Fruit fly (Drosophila melanogaster) whole organism, pupa: ENCODE measurements around the gene Ctr9.

Experiments
- CG12605 ChIP-seq: fragments of 200-800 bp; sonication (Bioruptor generic); IDR thresholded peaks from 2 replicates; pipeline ENCODE4 v1.3.6; 2022; ENCODE audit warnings: missing biosample characterization, missing genetic modification characterization
- CG14655 ChIP-seq: fragments of 200-800 bp; sonication (Bioruptor generic); optimal IDR thresholded peaks from 3 replicates; lab custom pipeline; 2017; ENCODE audit warnings: mild to moderate bottlenecking, missing biosample characterization, missing genetic modification reagents, missing genetic modification characterization
- CG15710 ChIP-seq: fragments of 200-800 bp; sonication (Bioruptor generic); optimal IDR thresholded peaks from 2 replicates; lab custom pipeline; 2018; ENCODE audit warnings: missing biosample characterization, mild to moderate bottlenecking, missing genetic modification characterization, moderate library complexity
- CG32121 ChIP-seq: fragments of 200-800 bp; sonication (Bioruptor generic); IDR thresholded peaks from 2 replicates; pipeline ENCODE4 v1.3.6; 2022; ENCODE audit warnings: missing biosample characterization, missing genetic modification characterization
- CG9948 ChIP-seq: fragments of 200-800 bp; sonication (Bioruptor generic); optimal IDR thresholded peaks from 2 replicates; lab custom pipeline; 2018; ENCODE audit warnings: missing biosample characterization, mild to moderate bottlenecking, missing genetic modification characterization, moderate library complexity
- EcR ChIP-seq: fragments of 200-800 bp; sonication (Bioruptor generic); optimal IDR thresholded peaks from 3 replicates; lab custom pipeline; 2019; ENCODE audit warnings: missing biosample characterization, missing genetic modification characterization, mild to moderate bottlenecking, moderate library complexity, missing genetic modification reagents
- Pif1B ChIP-seq: fragments of 200-800 bp; sonication (Bioruptor generic); optimal IDR thresholded peaks from 3 replicates; lab custom pipeline; 2016; ENCODE audit warnings: missing biosample characterization, missing genetic modification characterization
- Snoo ChIP-seq: fragments of 200-800 bp; sonication (Bioruptor generic); optimal IDR thresholded peaks from 3 replicates; lab custom pipeline; 2017; ENCODE audit warnings: missing biosample characterization, mild to moderate bottlenecking, missing genetic modification characterization, inconsistent platforms
- fd96Ca ChIP-seq: fragments of 200-800 bp; sonication (Bioruptor generic); IDR thresholded peaks from 3 replicates; pipeline ENCODE4 v1.3.6; 2022; ENCODE audit warnings: missing biosample characterization, missing genetic modification characterization
- gl ChIP-seq: fragments of 200-800 bp; sonication (Bioruptor generic); optimal IDR thresholded peaks from 2 replicates; lab custom pipeline; 2018; ENCODE audit warnings: missing biosample characterization, mild to moderate bottlenecking, missing genetic modification characterization
- rn ChIP-seq: fragments of 200-800 bp; sonication (Bioruptor generic); IDR thresholded peaks from 2 replicates; pipeline ENCODE4 v1.3.6; 2022; ENCODE audit warnings: missing biosample characterization, missing genetic modification characterization

DNA sequence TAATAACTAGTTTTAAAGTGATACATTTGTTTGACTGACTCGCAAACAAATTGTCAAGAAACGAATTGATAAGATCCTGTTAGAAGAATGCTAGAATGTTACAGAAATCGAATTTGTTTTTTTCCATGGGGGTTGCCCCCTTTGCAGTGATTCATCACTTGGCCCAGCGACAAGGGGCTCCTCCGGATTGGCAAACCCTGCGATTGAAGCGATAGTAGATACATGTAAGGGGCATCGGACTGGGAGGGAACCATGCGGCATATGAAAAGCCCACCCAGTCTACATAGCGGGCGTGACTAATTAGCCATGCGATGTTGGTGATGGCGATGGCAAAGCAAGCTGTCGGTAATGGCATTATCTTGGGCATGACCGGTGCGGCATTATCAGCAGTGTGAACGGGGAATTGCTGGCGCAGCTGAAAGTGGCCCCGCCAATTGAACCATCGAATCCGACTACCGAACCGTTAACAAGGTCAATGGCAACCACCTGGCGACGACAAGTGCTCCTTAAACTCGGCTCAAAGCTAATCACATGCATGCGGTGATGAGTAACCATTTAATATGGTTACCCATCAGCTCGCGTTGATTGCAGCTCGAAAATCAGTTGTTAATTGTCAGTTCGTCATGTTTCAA, 40.0 kb downstream of the Ctr9 start:
- no peak for TF ChIP-seq CG14655 (GFP tag; lab: Kevin White, UChicago)
- peak; percentile 42 for TF ChIP-seq EcR (GFP tag; lab: Kevin White, UChicago)
- no peak for TF ChIP-seq Snoo (tag; lab: Kevin White, UChicago)
- TF ChIP-seq gl (tag; lab: Kevin White, UChicago) = no peak
- TF ChIP-seq CG12605 = no peak
- no peak for TF ChIP-seq fd96Ca (GFP tag; lab: Robert Waterston, UW)
- no peak for TF ChIP-seq rn (GFP tag; lab: Robert Waterston, UW)
- no peak for TF ChIP-seq Pif1B
- TF ChIP-seq CG32121 = no peak
- no peak for TF ChIP-seq CG15710 (tag; lab: Kevin White, UChicago)
- no peak for TF ChIP-seq CG9948 (tag; lab: Kevin White, UChicago)
